Worm (Caenorhabditis elegans): Measurements from ENCODE around the gene K07E1.1.

- TF ChIP-seq ztf-29 (GFP tag; IDR thresholded peaks at IDR 0.05), result no peak
- TF ChIP-seq cog-1 (tag; optimal IDR thresholded peaks at IDR 0.05), result no peak
- TF ChIP-seq flt-1 (GFP tag; IDR thresholded peaks at IDR 0.05), result no peak
- no peak for TF ChIP-seq klf-2 (GFP tag; conservative IDR thresholded peaks at IDR 0.05)
- TF ChIP-seq T22C8.4 (GFP tag; IDR thresholded peaks at IDR 0.05), result no peak
- TF ChIP-seq ref-1 (GFP tag; conservative IDR thresholded peaks at IDR 0.05), result no peak
- TF ChIP-seq ztf-23 (GFP tag; IDR thresholded peaks at IDR 0.05), result no peak
Observed at ce11 chrII:4579375-4579774, 28.5 kb downstream of the K07E1.1 start.

Measured in whole organism, midembryonic.